Fruit fly (Drosophila melanogaster) whole organism, embryonic: ENCODE results near the gene BORCS6.

Experiments
- B-H2 ChIP-seq: fragments of 200-800 bp; sonication (Bioruptor generic); optimal IDR thresholded peaks from 2 replicates; lab custom pipeline; 2018; ENCODE audit warnings: missing biosample characterization, mild to moderate bottlenecking, missing genetic modification characterization
- BtbVII ChIP-seq: fragments of 200-800 bp; sonication (Bioruptor generic); optimal IDR thresholded peaks from 3 replicates; lab custom pipeline; 2017; ENCODE audit warnings: missing biosample characterization, mild to moderate bottlenecking, missing genetic modification characterization
- CG10209 ChIP-seq: fragments of 200-800 bp; sonication (Bioruptor generic); optimal IDR thresholded peaks from 3 replicates; lab custom pipeline; 2017; ENCODE audit warnings: missing biosample characterization, mild to moderate bottlenecking, missing genetic modification characterization, missing genetic modification reagents
- CG10321 ChIP-seq: fragments of 200-800 bp; sonication (Bioruptor generic); IDR thresholded peaks from 2 replicates; pipeline ENCODE4 v1.3.6; 2022; ENCODE audit warnings: missing biosample characterization, missing genetic modification characterization
- CG11695 ChIP-seq: fragments of 200-800 bp; sonication (Bioruptor generic); IDR thresholded peaks from 3 replicates; pipeline ENCODE4 v1.3.6; 2022; ENCODE audit warnings: missing biosample characterization, missing genetic modification characterization
- CG12155 ChIP-seq: fragments of 200-800 bp; sonication (Bioruptor generic); optimal IDR thresholded peaks from 3 replicates; lab custom pipeline; 2016; ENCODE audit warnings: missing biosample characterization, missing genetic modification characterization
- CG1233 ChIP-seq: fragments of 200-800 bp; sonication (Bioruptor generic); optimal IDR thresholded peaks from 4 replicates; lab custom pipeline; 2018; ENCODE audit warnings: missing biosample characterization, mild to moderate bottlenecking, missing genetic modification characterization
- CG13287 ChIP-seq: fragments of 200-800 bp; sonication (Bioruptor generic); IDR thresholded peaks from 2 replicates; pipeline ENCODE4 v1.3.6; 2022; ENCODE audit warnings: missing biosample characterization, missing genetic modification characterization; ENCODE audit not compliant: partially characterized antibody
- CG13296 ChIP-seq: fragments of 200-800 bp; sonication (Bioruptor generic); optimal IDR thresholded peaks from 3 replicates; lab custom pipeline; 2018; ENCODE audit warnings: missing biosample characterization, mild to moderate bottlenecking, missing genetic modification characterization
- CG13624 ChIP-seq: fragments of 200-800 bp; sonication (Bioruptor generic); optimal IDR thresholded peaks from 2 replicates; lab custom pipeline; 2016; ENCODE audit warnings: missing biosample characterization, missing genetic modification characterization
- CG1529 ChIP-seq: fragments of 200-800 bp; sonication (Bioruptor generic); optimal IDR thresholded peaks from 3 replicates; lab custom pipeline; 2018; ENCODE audit warnings: missing biosample characterization, missing genetic modification characterization
- CG15514 ChIP-seq: fragments of 200-800 bp; sonication (Bioruptor generic); optimal IDR thresholded peaks from 3 replicates; lab custom pipeline; 2017; ENCODE audit warnings: missing biosample characterization, missing genetic modification characterization, mild to moderate bottlenecking, moderate library complexity, missing genetic modification reagents
- CG17612 ChIP-seq: fragments of 200-800 bp; sonication (Bioruptor generic); IDR thresholded peaks from 2 replicates; pipeline ENCODE4 v1.3.6; 2022; ENCODE audit warnings: missing biosample characterization, missing genetic modification characterization
- CG18011 ChIP-seq: fragments of 200-800 bp; sonication (Bioruptor generic); optimal IDR thresholded peaks from 2 replicates; lab custom pipeline; 2017; ENCODE audit warnings: missing biosample characterization, missing genetic modification characterization, mild to moderate bottlenecking, moderate library complexity, missing genotype
- CG1832 ChIP-seq: fragments of 200-800 bp; sonication (Bioruptor generic); optimal IDR thresholded peaks from 2 replicates; lab custom pipeline; 2017; ENCODE audit warnings: missing biosample characterization, mild to moderate bottlenecking, missing genetic modification characterization, inconsistent platforms
- CG18619 ChIP-seq: fragments of 200-800 bp; sonication (Bioruptor generic); optimal IDR thresholded peaks from 3 replicates; lab custom pipeline; 2017; ENCODE audit warnings: missing biosample characterization, mild to moderate bottlenecking, missing genetic modification characterization
- CG2116 ChIP-seq: fragments of 200-800 bp; sonication (Bioruptor generic); optimal IDR thresholded peaks from 3 replicates; lab custom pipeline; 2018; ENCODE audit warnings: missing biosample characterization, mild to moderate bottlenecking, missing genetic modification characterization
- CG2202 ChIP-seq: fragments of 200-800 bp; sonication (Bioruptor generic); optimal IDR thresholded peaks from 2 replicates; lab custom pipeline; 2018; ENCODE audit warnings: missing biosample characterization, mild to moderate bottlenecking, missing genetic modification characterization
- CG31365 ChIP-seq: fragments of 200-800 bp; sonication (Bioruptor generic); optimal IDR thresholded peaks from 2 replicates; lab custom pipeline; 2018; ENCODE audit warnings: missing biosample characterization, mild to moderate bottlenecking, missing genetic modification characterization
- CG32532 ChIP-seq: fragments of 200-800 bp; sonication (Bioruptor generic); IDR thresholded peaks from 2 replicates; pipeline ENCODE4 v1.3.6; 2022; ENCODE audit warnings: missing biosample characterization, missing genetic modification characterization
- CG33213 ChIP-seq: fragments of 200-800 bp; sonication (Bioruptor generic); optimal IDR thresholded peaks from 3 replicates; lab custom pipeline; 2016; ENCODE audit warnings: missing biosample characterization, missing genetic modification characterization
- CG3847 ChIP-seq: fragments of 200-800 bp; sonication (Bioruptor generic); IDR thresholded peaks from 2 replicates; pipeline ENCODE4 v1.3.6; 2022; ENCODE audit warnings: missing biosample characterization, missing genetic modification characterization
- CG4328 ChIP-seq: fragments of 200-800 bp; sonication (Bioruptor generic); optimal IDR thresholded peaks from 3 replicates; lab custom pipeline; 2017; ENCODE audit warnings: missing biosample characterization, missing genetic modification reagents, missing genetic modification characterization
- CG4424 ChIP-seq: fragments of 200-800 bp; sonication (Bioruptor generic); optimal IDR thresholded peaks from 3 replicates; lab custom pipeline; 2016; ENCODE audit warnings: missing biosample characterization, missing genetic modification characterization
- CG5953 ChIP-seq: fragments of 200-800 bp; sonication (Bioruptor generic); IDR thresholded peaks from 2 replicates; pipeline ENCODE4 v1.3.6; 2022; ENCODE audit warnings: missing biosample characterization, missing genetic modification characterization
- CG6689 ChIP-seq: fragments of 200-800 bp; sonication (Bioruptor generic); IDR thresholded peaks from 2 replicates; pipeline ENCODE4 v1.3.6; 2022; ENCODE audit warnings: missing biosample characterization, missing genetic modification characterization
- CG8388 ChIP-seq: fragments of 200-800 bp; sonication (Bioruptor generic); optimal IDR thresholded peaks from 2 replicates; lab custom pipeline; 2019; ENCODE audit warnings: missing biosample characterization, mild to moderate bottlenecking, missing genetic modification characterization, moderate library complexity
- CG9932 ChIP-seq: fragments of 200-800 bp; sonication (Bioruptor generic); IDR thresholded peaks from 2 replicates; pipeline ENCODE4 v1.3.6; 2022; ENCODE audit warnings: missing biosample characterization, missing genetic modification characterization
- D ChIP-seq, 2 experiments: fragments of 200-800 bp in 1 of 2; fragments of >200 bp in 1 of 2; sonication (Bioruptor generic) in 1 of 2; optimal IDR thresholded peaks; 2 replicates in 1 of 2; 3 replicates in 1 of 2; lab custom pipeline; 2017; ENCODE audit warnings: mild to moderate bottlenecking in 1 of 2, missing biosample characterization in 1 of 2, missing genetic modification characterization in 1 of 2, missing genetic modification reagents in 1 of 2
- Elba2 ChIP-seq: fragments of 200-800 bp; sonication (Bioruptor generic); optimal IDR thresholded peaks from 3 replicates; lab custom pipeline; 2016; ENCODE audit warnings: missing biosample characterization, missing genetic modification characterization
- H15 ChIP-seq: fragments of 200-800 bp; sonication (Bioruptor generic); IDR thresholded peaks from 3 replicates; pipeline ENCODE4 v1.3.6; 2022; ENCODE audit warnings: missing biosample characterization, missing genetic modification characterization
- H2.0 ChIP-seq: fragments of 200-800 bp; sonication (Bioruptor generic); IDR thresholded peaks from 2 replicates; pipeline ENCODE4 v1.3.6; 2022; ENCODE audit warnings: missing biosample characterization, missing genetic modification characterization
- Neu2 ChIP-seq: fragments of 200-800 bp; sonication (Bioruptor generic); optimal IDR thresholded peaks from 3 replicates; lab custom pipeline; 2016; ENCODE audit warnings: missing biosample characterization, missing genetic modification characterization, borderline replicate concordance
- Side ChIP-seq: fragments of 200-800 bp; sonication (Bioruptor generic); optimal IDR thresholded peaks from 2 replicates; lab custom pipeline; 2016; ENCODE audit warnings: missing biosample characterization, missing genetic modification characterization
- Sry-δ ChIP-seq: fragments of 200-800 bp; sonication (Bioruptor generic); optimal IDR thresholded peaks from 2 replicates; lab custom pipeline; 2016; ENCODE audit warnings: missing biosample characterization, missing genetic modification characterization
- Stat92E ChIP-seq, 3 experiments: fragments of >200 bp in 2 of 3; fragments of 200-800 bp in 1 of 3; sonication (Bioruptor generic) in 1 of 3; optimal IDR thresholded peaks; 2 replicates each; lab custom pipeline; 2017 to 2019; ENCODE audit warnings: missing biosample characterization in 3 of 3, missing genetic modification characterization in 3 of 3, mild to moderate bottlenecking in 1 of 3, moderate library complexity in 1 of 3
- bab2 ChIP-seq: fragments of 200-800 bp; sonication (Bioruptor generic); optimal IDR thresholded peaks from 2 replicates; lab custom pipeline; 2016; ENCODE audit warnings: missing biosample characterization, missing genetic modification characterization
- hb ChIP-seq: fragments of 200-800 bp; sonication (Bioruptor generic); IDR thresholded peaks from 3 replicates; pipeline ENCODE4 v1.3.6; 2022; ENCODE audit warnings: missing biosample characterization, missing genetic modification characterization; ENCODE audit not compliant: partially characterized antibody
- kni ChIP-seq: fragments of 200-800 bp; sonication (Bioruptor generic); optimal IDR thresholded peaks from 3 replicates; lab custom pipeline; 2017; ENCODE audit warnings: mild to moderate bottlenecking, missing biosample characterization, missing genetic modification reagents, missing genetic modification characterization
- mam ChIP-seq: fragments of 200-800 bp; sonication (Bioruptor generic); optimal IDR thresholded peaks from 3 replicates; lab custom pipeline; 2016; ENCODE audit warnings: missing biosample characterization, missing genetic modification characterization
- onecut ChIP-seq: fragments of 200-800 bp; sonication (Bioruptor generic); IDR thresholded peaks from 2 replicates; pipeline ENCODE4 v1.3.6; 2022; ENCODE audit warnings: missing biosample characterization, missing genetic modification characterization
- pan ChIP-seq, 4 experiments: fragments of >200 bp in 3 of 4; fragments of 200-800 bp in 1 of 4; sonication (Bioruptor generic) in 1 of 4; optimal IDR thresholded peaks in 3 of 4; IDR thresholded peaks in 1 of 4; 2 replicates each; pipeline versions ENCODE4 v1.3.6 to Lab custom; 2017 to 2022; ENCODE audit warnings: missing biosample characterization in 2 of 4, missing genetic modification characterization in 2 of 4, mixed read lengths in 1 of 4
- prd ChIP-seq, 3 experiments: fragments of >200 bp in 2 of 3; fragments of 200-800 bp in 1 of 3; sonication (Bioruptor generic) in 1 of 3; optimal IDR thresholded peaks in 2 of 3; IDR thresholded peaks in 1 of 3; 2 replicates in 2 of 3; 3 replicates in 1 of 3; pipeline versions ENCODE4 v1.3.6 to Lab custom; 2017 to 2022; ENCODE audit warnings: missing biosample characterization in 1 of 3, missing genetic modification characterization in 1 of 3
- sisA ChIP-seq: fragments of 200-800 bp; sonication (Bioruptor generic); IDR thresholded peaks from 2 replicates; pipeline ENCODE4 v1.3.6; 2022; ENCODE audit warnings: missing biosample characterization, missing genetic modification characterization
- sqz ChIP-seq: fragments of 200-800 bp; sonication (Bioruptor generic); optimal IDR thresholded peaks from 3 replicates; lab custom pipeline; 2018; ENCODE audit warnings: missing biosample characterization, mild to moderate bottlenecking, missing genetic modification characterization
- trh ChIP-seq: fragments of 200-800 bp; sonication (Bioruptor generic); optimal IDR thresholded peaks from 2 replicates; lab custom pipeline; 2016; ENCODE audit warnings: missing biosample characterization, missing genetic modification characterization
- zf30C ChIP-seq: fragments of 200-800 bp; sonication (Bioruptor generic); optimal IDR thresholded peaks from 3 replicates; lab custom pipeline; 2018; ENCODE audit warnings: missing biosample characterization, mild to moderate bottlenecking, missing genetic modification characterization

Gene BORCS6

DNA sequence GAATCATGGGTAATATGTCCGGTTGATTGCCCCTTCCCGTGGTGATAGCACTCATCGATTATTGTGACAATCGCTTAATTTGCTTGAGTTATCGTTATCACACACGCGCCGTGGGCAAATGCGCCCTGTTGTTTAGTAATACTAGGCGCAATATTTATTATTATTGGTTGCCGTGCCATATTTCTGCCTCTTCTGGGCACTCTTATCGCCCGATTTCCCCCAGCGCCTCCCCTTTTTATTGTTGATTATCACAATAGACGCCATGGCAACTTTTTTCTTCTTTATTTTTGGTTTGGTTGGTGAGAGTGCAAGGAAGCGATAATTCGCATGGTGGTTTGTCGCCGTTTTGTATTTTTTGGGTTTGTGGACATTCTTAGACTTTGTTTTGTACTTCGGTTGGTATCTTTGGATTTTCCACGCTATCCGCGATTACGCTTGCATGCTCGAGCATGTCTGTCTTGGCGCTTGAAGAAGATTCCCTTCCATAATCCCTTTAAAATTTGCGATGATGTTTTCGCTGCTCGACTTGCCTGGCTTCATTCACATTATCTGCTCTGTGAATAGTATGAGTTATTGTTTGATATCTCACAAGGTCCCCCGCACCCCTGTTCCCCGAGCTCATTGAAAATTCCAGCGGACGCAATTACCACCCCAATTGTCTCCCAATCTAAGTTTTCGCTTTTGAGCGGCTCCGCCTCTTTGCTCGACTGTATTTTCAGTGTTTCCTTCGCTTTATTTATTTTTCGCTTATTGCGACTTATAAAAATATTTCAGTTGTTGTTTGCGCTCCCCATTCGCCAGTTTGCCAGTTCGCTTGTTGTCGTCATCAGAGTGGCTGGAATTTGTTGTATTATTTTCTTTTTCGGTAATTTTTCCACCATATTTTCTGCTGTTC, 7.9 kb downstream of the BORCS6 start (continued):
- TF ChIP-seq CG33213, result no peak
- no peak for TF ChIP-seq CG18011 (GFP tag; lab: Kevin White, UChicago)
- TF ChIP-seq CG4424, result no peak
- no peak for TF ChIP-seq Elba2 (GFP tag; lab: Kevin White, UChicago)
- TF ChIP-seq pan (optimal IDR thresholded peaks at IDR 0.05; lab: Kevin White, UChicago), result no peak
- TF ChIP-seq pan (GFP tag; optimal IDR thresholded peaks at IDR 0.05 in 1 of 2, IDR thresholded peaks at IDR 0.05 in 1 of 2), result no peak
- no peak for TF ChIP-seq D (optimal IDR thresholded peaks at IDR 0.05; lab: Kevin White, UChicago)
- no peak for TF ChIP-seq D (GFP tag; optimal IDR thresholded peaks at IDR 0.05; lab: Kevin White, UChicago)
- no peak for TF ChIP-seq CG1832 (GFP tag; lab: Kevin White, UChicago)
- peak; percentile 7 for TF ChIP-seq CG4328 (GFP tag; lab: Kevin White, UChicago)
- TF ChIP-seq CG31365 (tag; lab: Kevin White, UChicago), result no peak
- peak; percentile 39 for TF ChIP-seq CG32532
- TF ChIP-seq CG12155, result no peak
- no peak for TF ChIP-seq CG10321 (GFP tag; lab: Robert Waterston, UW)
- TF ChIP-seq CG9932 (GFP tag; lab: Robert Waterston, UW), result no peak
- no peak; the same call in 1 of the 2 replicates for TF ChIP-seq onecut
- TF ChIP-seq CG11695 (GFP tag; lab: Robert Waterston, UW), result no peak
- TF ChIP-seq mam (GFP tag; lab: Kevin White, UChicago), result no peak
- TF ChIP-seq CG6689 (GFP tag; lab: Robert Waterston, UW), result no peak
- TF ChIP-seq sqz (GFP tag; lab: Kevin White, UChicago), result no peak
- peak; percentile 31 for TF ChIP-seq CG13296 (GFP tag; lab: Kevin White, UChicago)
- TF ChIP-seq H2.0 (GFP tag; lab: Robert Waterston, UW), result no peak
- TF ChIP-seq bab2 (GFP tag; lab: Kevin White, UChicago), result no peak
- TF ChIP-seq sisA (GFP tag; lab: Robert Waterston, UW), result no peak
- TF ChIP-seq CG15514 (GFP tag; lab: Kevin White, UChicago), result peak; percentile 34
- no peak for TF ChIP-seq zf30C (GFP tag; lab: Kevin White, UChicago)
- TF ChIP-seq Side (GFP tag; lab: Kevin White, UChicago), result no peak
- no peak for TF ChIP-seq CG13287 (GFP tag; lab: Robert Waterston, UW)
- TF ChIP-seq CG18619 (GFP tag; lab: Kevin White, UChicago), result no peak
- no peak for TF ChIP-seq Stat92E (GFP tag; optimal IDR thresholded peaks at IDR 0.05; lab: Kevin White, UChicago)
- no peak for TF ChIP-seq Neu2 (GFP tag; lab: Kevin White, UChicago)
- peak; percentile 10 for TF ChIP-seq CG10209 (GFP tag; lab: Kevin White, UChicago)
- peak; percentile 60 for TF ChIP-seq BtbVII (GFP tag; lab: Kevin White, UChicago)
- TF ChIP-seq CG13624 (GFP tag; lab: Kevin White, UChicago), result peak; percentile 84
- 0 out of 2 replicates have a peak, but pooled peaks have one; percentile 20 for TF ChIP-seq CG3847 (GFP tag; lab: Robert Waterston, UW)
- no peak for TF ChIP-seq CG2116 (GFP tag; lab: Kevin White, UChicago)
- TF ChIP-seq hb, result 0 out of 3 replicates have a peak, but pooled peaks have one; percentile 24
- TF ChIP-seq CG8388 (GFP tag; lab: Kevin White, UChicago), result no peak
- no peak for TF ChIP-seq CG5953 (GFP tag; lab: Robert Waterston, UW)
- no peak for TF ChIP-seq trh (GFP tag; lab: Kevin White, UChicago)
- TF ChIP-seq CG1529 (GFP tag; lab: Kevin White, UChicago), result no peak
- peak; percentile 75 for TF ChIP-seq B-H2 (GFP tag; lab: Kevin White, UChicago)
- no peak for TF ChIP-seq CG2202 (tag; lab: Kevin White, UChicago)
- no peak for TF ChIP-seq H15 (GFP tag; lab: Robert Waterston, UW)
- TF ChIP-seq CG17612 (GFP tag; lab: Robert Waterston, UW), result no peak
- TF ChIP-seq kni (GFP tag; lab: Kevin White, UChicago), result no peak
- TF ChIP-seq CG1233 (GFP tag; lab: Kevin White, UChicago), result no peak
- TF ChIP-seq prd (optimal IDR thresholded peaks at IDR 0.05; lab: Kevin White, UChicago), result no peak
- no peak for TF ChIP-seq prd (GFP tag; IDR thresholded peaks at IDR 0.05; lab: Robert Waterston, UW)
- no peak for TF ChIP-seq Sry-δ (GFP tag; lab: Kevin White, UChicago)
